Worm (Caenorhabditis elegans): ENCODE measurements around the gene M57.1.

The M57.1 gene

DNA sequence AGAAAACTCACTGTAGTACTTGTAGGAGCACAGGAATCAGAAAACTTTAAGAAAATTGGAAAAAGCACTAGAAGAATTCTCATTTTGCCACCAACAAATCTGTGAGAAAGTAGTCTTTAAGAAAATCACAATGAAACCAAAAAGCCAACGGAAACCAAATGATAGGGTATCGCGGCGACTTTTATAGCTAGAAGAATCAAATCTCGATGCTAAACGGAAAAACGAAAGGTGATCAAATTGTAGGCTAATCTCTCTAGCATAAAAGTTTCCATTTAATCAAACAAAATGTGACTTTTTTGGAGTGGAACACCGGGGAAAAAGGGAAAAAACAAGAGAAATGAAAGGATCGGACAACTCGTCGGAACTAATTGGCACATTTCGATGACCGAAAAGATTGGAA is 35.9 kb upstream of the M57.1 start, which contains the start of gene C09G12.17 (continued):
- TF ChIP-seq lin-35 (GFP tag; optimal IDR thresholded peaks at IDR 0.05) (no peak), ZK185.1 (tag; optimal IDR thresholded peaks at IDR 0.05; ENCODE audit: poor library complexity, severe bottlenecking) (no peak)

DNA sequence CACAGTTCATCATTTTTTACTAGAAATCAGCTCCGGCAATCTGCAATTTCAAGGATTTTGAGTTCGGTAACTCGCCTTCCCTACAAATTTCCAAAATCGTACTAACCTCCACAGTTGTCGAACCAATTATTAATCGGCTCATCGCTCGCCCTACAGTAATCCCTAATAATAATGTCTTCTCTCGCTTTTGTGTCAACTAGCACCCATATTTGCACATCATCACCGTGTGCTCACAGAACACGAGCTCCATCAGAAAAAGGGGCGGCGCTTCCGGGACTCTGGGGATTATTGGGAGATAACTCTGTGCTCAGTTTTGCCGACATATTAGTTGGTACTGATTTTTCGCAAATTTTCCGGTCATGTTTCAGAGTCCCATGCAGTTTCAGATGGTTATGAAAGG is 34.4 kb upstream of the M57.1 start, which contains the start of gene ceh-53:
Gene ceh-53, plus strand, starts transcription at position 301 of the 400 bp plus-strand sequence.
- TF ChIP-seq B0336.3 (GFP tag; IDR thresholded peaks at IDR 0.05) (no peak), nfya-2 (GFP tag; IDR thresholded peaks at IDR 0.05) (no peak), somi-1 (GFP tag; optimal IDR thresholded peaks at IDR 0.05) (no peak), ceh-58 (GFP tag; IDR thresholded peaks at IDR 0.05) (no peak), fkh-3 (tag; optimal IDR thresholded peaks at IDR 0.05) (no peak), cebp-2 (GFP tag; IDR thresholded peaks at IDR 0.05) (no peak), zim-3 (tag; optimal IDR thresholded peaks at IDR 0.05) (no peak), F52B5.7 (tag; optimal IDR thresholded peaks at IDR 0.05) (no peak), lin-35 (GFP tag; optimal IDR thresholded peaks at IDR 0.05) (no peak), F49E8.2 (tag; optimal IDR thresholded peaks at IDR 0.05; ENCODE audit: insufficient read depth) (no peak), B0019.2 (GFP tag; conservative IDR thresholded peaks at IDR 0.05) (no peak)

DNA sequence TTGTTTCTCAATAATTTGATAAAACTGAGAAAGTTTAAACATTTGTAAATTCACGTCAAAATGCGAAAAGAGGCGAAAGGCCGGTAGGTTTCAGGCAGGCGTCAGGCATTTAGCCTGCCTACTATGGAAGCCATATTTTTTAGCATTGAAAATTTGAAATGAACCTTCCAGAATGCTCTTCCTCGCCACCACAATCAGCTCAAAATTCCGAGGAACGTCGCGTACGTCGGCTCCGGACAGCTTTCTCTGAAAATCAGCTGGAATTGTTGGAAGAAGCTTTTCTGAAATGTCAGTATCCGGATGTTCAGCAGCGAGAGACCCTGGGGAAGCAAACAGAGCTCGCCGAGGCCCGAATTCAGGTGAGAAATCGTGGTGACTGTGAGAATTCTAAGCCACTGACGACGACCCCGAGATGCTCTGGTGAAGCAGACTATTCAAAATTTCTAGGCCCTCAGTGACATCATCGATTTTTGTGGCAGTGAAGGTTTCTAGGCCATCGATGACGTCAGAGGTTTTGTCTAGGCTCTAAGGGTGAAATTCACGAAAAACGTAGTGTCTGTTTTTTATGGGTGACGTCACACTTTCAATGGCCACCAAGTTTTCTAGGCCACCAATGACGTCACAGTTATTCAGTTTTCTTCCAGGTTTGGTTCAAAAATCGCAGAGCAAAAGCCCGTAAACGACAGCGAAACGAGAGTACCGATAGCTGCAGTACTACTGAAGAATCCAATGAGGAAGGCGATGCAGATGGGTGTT is 30.1 kb upstream of the M57.1 start:
- no peak for TF ChIP-seq F52B5.7 (tag; optimal IDR thresholded peaks at IDR 0.05)
- TF ChIP-seq ceh-58 (GFP tag; IDR thresholded peaks at IDR 0.05) = 0 out of 2 replicates have a peak, but pooled peaks have one; percentile 35
- TF ChIP-seq dpl-1 (GFP tag; optimal IDR thresholded peaks at IDR 0.05) = no peak
- TF ChIP-seq hlh-26 (GFP tag; conservative IDR thresholded peaks at IDR 0.05) = no peak
- TF ChIP-seq mel-28 (tag; optimal IDR thresholded peaks at IDR 0.05; ENCODE audit: borderline replicate concordance) = no peak
- TF ChIP-seq zfh-2 (GFP tag; conservative IDR thresholded peaks at IDR 0.05) = peak; percentile 47; the same call in 1 of the 2 replicates

DNA sequence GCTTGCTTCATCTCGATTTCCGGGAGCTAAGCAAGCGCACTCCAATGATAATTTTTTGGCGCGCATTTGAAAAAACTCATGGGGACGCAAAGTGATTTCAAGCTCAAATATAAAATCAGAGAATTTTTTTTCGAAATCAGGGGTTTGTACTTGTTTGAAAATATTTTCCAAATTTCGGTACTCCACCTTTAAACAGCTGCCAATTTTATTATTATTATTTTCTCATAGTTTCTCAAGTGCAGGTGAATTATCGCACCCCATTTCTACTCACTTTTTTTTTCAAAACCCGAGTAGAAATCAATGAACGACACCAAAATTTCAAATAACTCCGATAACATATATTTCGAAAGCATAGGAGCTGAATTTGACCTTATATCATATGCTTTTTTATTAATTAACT is 28.1 kb upstream of the M57.1 start, which contains the start of gene srz-83:
Gene srz-83, plus strand, starts transcription at position 301 of the 400 bp plus-strand sequence.
- no peak for TF ChIP-seq snpc-1.3 (tag; optimal IDR thresholded peaks at IDR 0.05; ENCODE audit: insufficient read depth)
- TF ChIP-seq D2030.7 (GFP tag; IDR thresholded peaks at IDR 0.05) = no peak
- TF ChIP-seq ztf-25 (GFP tag; IDR thresholded peaks at IDR 0.05) = no peak
- no peak for TF ChIP-seq sptf-2 (GFP tag; optimal IDR thresholded peaks at IDR 0.05)
- no peak for TF ChIP-seq ceh-40 (GFP tag; IDR thresholded peaks at IDR 0.05)
- TF ChIP-seq efl-1 (GFP tag; optimal IDR thresholded peaks at IDR 0.05) = no peak
- TF ChIP-seq Y53F4B.3 (GFP tag; IDR thresholded peaks at IDR 0.05) = no peak
- TF ChIP-seq ekl-4 (GFP tag; IDR thresholded peaks at IDR 0.05) = no peak
- no peak for TF ChIP-seq ceh-79 (tag; optimal IDR thresholded peaks at IDR 0.05)
- TF ChIP-seq ztf-22 (GFP tag; optimal IDR thresholded peaks at IDR 0.05) = no peak
- TF ChIP-seq pha-4 (tag; optimal IDR thresholded peaks at IDR 0.05) = no peak
- no peak for TF ChIP-seq tbp1 (GFP tag; optimal IDR thresholded peaks at IDR 0.05)

DNA sequence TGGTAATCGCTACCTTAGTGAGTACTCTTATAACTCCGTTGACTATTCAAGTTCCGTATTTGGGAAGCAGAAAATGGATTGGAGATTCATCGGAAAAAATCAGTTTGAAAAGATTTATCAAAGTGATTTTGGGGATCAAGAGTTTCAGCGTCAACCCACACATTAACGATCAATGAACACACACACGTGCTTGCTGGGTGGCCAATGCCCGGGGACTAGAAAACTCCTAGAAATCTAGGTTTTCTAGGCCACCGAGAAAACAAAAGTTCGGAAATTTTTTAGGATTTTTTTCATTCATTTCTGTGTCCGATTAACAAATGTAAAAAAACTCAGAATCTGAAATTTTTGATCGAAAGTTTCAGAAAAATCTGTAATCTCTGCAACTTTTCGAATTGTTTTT is 26.3 kb upstream of the M57.1 start:
- TF ChIP-seq pbrm-1 (GFP tag; IDR thresholded peaks at IDR 0.05) (0 out of 2 replicates have a peak, but pooled peaks have one; percentile 38), B0336.3 (GFP tag; IDR thresholded peaks at IDR 0.05) (peak; percentile 57), chd-7 (tag; optimal IDR thresholded peaks at IDR 0.05) (peak; percentile 30), lin-35 (GFP tag; optimal IDR thresholded peaks at IDR 0.05) (no peak), ama-1 (optimal IDR thresholded peaks at IDR 0.05) (no peak), ama-1 (GFP tag; optimal IDR thresholded peaks at IDR 0.05) (no peak), bed-2 (GFP tag; IDR thresholded peaks at IDR 0.05) (no peak), snpc-4 (GFP tag; optimal IDR thresholded peaks at IDR 0.05) (peak; percentile 26), snpc-4 (tag; optimal IDR thresholded peaks at IDR 0.05) (no peak), Y53F4B.3 (GFP tag; IDR thresholded peaks at IDR 0.05) (no peak), sea-2 (GFP tag; IDR thresholded peaks at IDR 0.05) (no peak), cebp-1 (GFP tag; IDR thresholded peaks at IDR 0.05) (no peak), cebp-1 (tag; optimal IDR thresholded peaks at IDR 0.05) (peak; percentile 5), F39B2.1 (GFP tag; IDR thresholded peaks at IDR 0.05) (no peak), atf-7 (tag; optimal IDR thresholded peaks at IDR 0.05) (peak; percentile 32), K11D2.4 (GFP tag; IDR thresholded peaks at IDR 0.05) (no peak), ZK185.1 (tag; optimal IDR thresholded peaks at IDR 0.05; ENCODE audit: poor library complexity, severe bottlenecking) (no peak), C06A6.2 (GFP tag; conservative IDR thresholded peaks at IDR 0.05) (no peak)
